Worm (Caenorhabditis elegans): ENCODE measurements around the gene cyp-34A2.

DNA sequence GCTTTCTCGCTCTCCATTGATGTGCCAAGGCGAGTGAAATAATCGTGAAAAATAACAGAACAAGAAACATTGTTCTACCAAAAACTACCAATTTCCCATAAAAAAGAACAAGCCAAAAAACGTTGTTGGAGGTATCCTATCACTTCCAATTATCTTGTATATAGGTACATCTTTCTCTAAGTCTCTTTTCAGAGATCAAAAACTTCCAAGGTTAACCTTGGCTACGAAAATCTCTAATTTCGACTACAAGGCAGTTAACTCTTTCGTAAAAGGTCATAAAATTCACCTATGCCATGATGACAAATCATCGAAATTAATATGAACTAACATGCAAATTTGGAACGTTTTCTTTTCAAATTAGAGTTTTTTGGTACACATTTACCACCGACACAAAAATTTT, 3.0 kb downstream of the cyp-34A2 start, which contains the start of gene cyp-34A1:
- TF ChIP-seq ceh-83 (GFP tag; optimal IDR thresholded peaks at IDR 0.05) (no peak), ces-1 (GFP tag; optimal IDR thresholded peaks at IDR 0.05) (no peak), snpc-4 (tag; optimal IDR thresholded peaks at IDR 0.05) (no peak), elt-3 (tag; optimal IDR thresholded peaks at IDR 0.05) (no peak), mep-1 (tag; optimal IDR thresholded peaks at IDR 0.05) (no peak), lsy-2 (tag; optimal IDR thresholded peaks at IDR 0.05) (no peak), nhr-2 (tag; optimal IDR thresholded peaks at IDR 0.05) (no peak), bed-3 (GFP tag; optimal IDR thresholded peaks at IDR 0.05) (no peak), unc-62 (GFP tag; optimal IDR thresholded peaks at IDR 0.05) (no peak), flh-1 (GFP tag; optimal IDR thresholded peaks at IDR 0.05) (no peak), cnd-1 (tag; optimal IDR thresholded peaks at IDR 0.05) (no peak), nhr-237 (tag; optimal IDR thresholded peaks at IDR 0.05) (no peak), lin-13 (tag; optimal IDR thresholded peaks at IDR 0.05) (no peak)

All from whole organism, mixed stage, embryonic.